Worm (Caenorhabditis elegans) whole organism, young adult: ENCODE measurements around the gene Y61A9LA.7.

Experiments
- D2030.7 ChIP-seq: fragments of 200-800 bp; sonication (Bioruptor generic); IDR thresholded peaks from 2 replicates; pipeline ENCODE4 v1.3.6; 2022; ENCODE audit warnings: missing genetic modification reagents, missing genetic modification characterization, missing compliant biosample characterization
- F10E7.11 ChIP-seq: sonication (generic microtip); optimal IDR thresholded peaks from 2 replicates; lab custom pipeline; 2017; ENCODE audit warnings: mild to moderate bottlenecking, missing genetic modification characterization, moderate library complexity, missing compliant biosample characterization
- K11D2.4 ChIP-seq: fragments of 200-800 bp; sonication (Bioruptor generic); IDR thresholded peaks from 2 replicates; pipeline ENCODE4 v1.3.6; 2022; ENCODE audit warnings: missing genetic modification reagents, missing genetic modification characterization, missing compliant biosample characterization
- T07F8.4 ChIP-seq: sonication (generic microtip); optimal IDR thresholded peaks from 2 replicates; lab custom pipeline; 2016; ENCODE audit warnings: mild to moderate bottlenecking, missing genetic modification characterization, moderate library complexity, missing compliant biosample characterization
- Y53F4B.3 ChIP-seq: fragments of 200-800 bp; sonication (Bioruptor generic); IDR thresholded peaks from 2 replicates; pipeline ENCODE4 v1.3.6; 2022; ENCODE audit warnings: missing genetic modification reagents, missing genetic modification characterization, missing compliant biosample characterization
- akir-1 ChIP-seq: fragments of 200-800 bp; sonication (Bioruptor generic); optimal IDR thresholded peaks from 2 replicates; lab custom pipeline; 2018; ENCODE audit warnings: mild to moderate bottlenecking, missing genetic modification characterization, moderate library complexity, missing compliant biosample characterization
- aptf-3 ChIP-seq: fragments of 200-800 bp; sonication (Bioruptor generic); IDR thresholded peaks from 2 replicates; pipeline ENCODE4 v1.3.6; 2022; ENCODE audit warnings: missing genetic modification characterization, missing compliant biosample characterization
- atf-7 ChIP-seq: sonication (generic microtip); optimal IDR thresholded peaks from 2 replicates; lab custom pipeline; 2017; ENCODE audit warnings: mild to moderate bottlenecking, missing genetic modification characterization, missing compliant biosample characterization
- athp-1 ChIP-seq: sonication (generic microtip); optimal IDR thresholded peaks from 2 replicates; lab custom pipeline; 2017; ENCODE audit warnings: mild to moderate bottlenecking, missing genetic modification characterization, missing compliant biosample characterization
- attf-3 ChIP-seq: fragments of 200-800 bp; sonication (Bioruptor generic); conservative IDR thresholded peaks from 2 replicates; pipeline ENCODE4 v1.3.6; 2022; ENCODE audit warnings: missing genetic modification reagents, missing genetic modification characterization, missing compliant biosample characterization
- cebp-2 ChIP-seq: fragments of 200-800 bp; sonication (Bioruptor generic); IDR thresholded peaks from 2 replicates; pipeline ENCODE4 v1.3.6; 2022; ENCODE audit warnings: missing genetic modification characterization, missing compliant biosample characterization
- ceh-79 ChIP-seq: sonication (generic microtip); optimal IDR thresholded peaks from 2 replicates; lab custom pipeline; 2017; ENCODE audit warnings: mild to moderate bottlenecking, missing genetic modification characterization, missing compliant biosample characterization
- dox-1 ChIP-seq: fragments of 200-800 bp; sonication (Bioruptor generic); IDR thresholded peaks from 2 replicates; pipeline ENCODE4 v1.3.6; 2022; ENCODE audit warnings: missing genetic modification reagents, missing genetic modification characterization, missing compliant biosample characterization
- dpff-1 ChIP-seq: sonication (generic microtip); optimal IDR thresholded peaks from 2 replicates; lab custom pipeline; 2017; ENCODE audit warnings: mild to moderate bottlenecking, missing genetic modification characterization, missing compliant biosample characterization
- dpl-1 ChIP-seq: fragments of 150-350 bp; optimal IDR thresholded peaks from 2 replicates; lab custom pipeline; 2014; ENCODE audit warnings: missing biosample characterization, missing genetic modification reagents, missing genetic modification characterization
- ekl-4 ChIP-seq: fragments of 200-800 bp; sonication (Bioruptor generic); IDR thresholded peaks from 2 replicates; pipeline ENCODE4 v1.3.6; 2022; ENCODE audit warnings: missing genetic modification reagents, missing genetic modification characterization, missing compliant biosample characterization
- him-1 ChIP-seq: sonication (generic microtip); optimal IDR thresholded peaks from 2 replicates; lab custom pipeline; 2016; ENCODE audit warnings: missing genotype, missing genetic modification reagents, missing genetic modification characterization, missing compliant biosample characterization
- hlh-12 ChIP-seq: sonication (generic microtip); optimal IDR thresholded peaks from 2 replicates; lab custom pipeline; 2016; ENCODE audit warnings: missing genetic modification characterization, missing compliant biosample characterization
- hmg-20 ChIP-seq: fragments of 200-800 bp; sonication (Bioruptor generic); IDR thresholded peaks from 2 replicates; pipeline ENCODE4 v1.3.6; 2022; ENCODE audit warnings: missing genetic modification reagents, missing genetic modification characterization, missing compliant biosample characterization
- hsf-1 ChIP-seq: fragments of 200-800 bp; sonication (Bioruptor generic); IDR thresholded peaks from 2 replicates; pipeline ENCODE4 v1.3.6; 2022; ENCODE audit warnings: missing genetic modification reagents, missing genetic modification characterization, missing compliant biosample characterization
- lsy-27 ChIP-seq: sonication (generic microtip); optimal IDR thresholded peaks from 2 replicates; lab custom pipeline; 2017; ENCODE audit warnings: missing genetic modification characterization, mild to moderate bottlenecking, missing compliant biosample characterization, antibody characterized with exemption, missing genotype, borderline replicate concordance; ENCODE audit not compliant: insufficient read depth
- madf-3 ChIP-seq: fragments of 200-800 bp; sonication (Bioruptor generic); IDR thresholded peaks from 2 replicates; pipeline ENCODE4 v1.3.6; 2022; ENCODE audit warnings: missing genetic modification reagents, missing genetic modification characterization, missing compliant biosample characterization
- mel-28 ChIP-seq: sonication (generic microtip); optimal IDR thresholded peaks from 2 replicates; lab custom pipeline; 2016; ENCODE audit warnings: borderline replicate concordance, mild to moderate bottlenecking, missing genetic modification characterization, missing compliant biosample characterization
- nfyb-1 ChIP-seq: fragments of 200-800 bp; sonication (Bioruptor generic); IDR thresholded peaks from 2 replicates; pipeline ENCODE4 v1.3.6; 2022; ENCODE audit warnings: missing genetic modification reagents, missing genetic modification characterization, missing compliant biosample characterization
- nhr-90 ChIP-seq: sonication (generic microtip); optimal IDR thresholded peaks from 2 replicates; lab custom pipeline; 2016; ENCODE audit warnings: missing genotype, mild to moderate bottlenecking, missing genetic modification characterization, missing compliant biosample characterization
- pbrm-1 ChIP-seq: fragments of 200-800 bp; sonication (Bioruptor generic); IDR thresholded peaks from 2 replicates; pipeline ENCODE4 v1.3.6; 2022; ENCODE audit warnings: missing genetic modification reagents, missing genetic modification characterization, missing compliant biosample characterization
- rcor-1 ChIP-seq: fragments of 200-800 bp; sonication (Bioruptor generic); IDR thresholded peaks from 2 replicates; pipeline ENCODE4 v1.3.6; 2022; ENCODE audit warnings: missing genetic modification reagents, missing genetic modification characterization, missing compliant biosample characterization
- rec-8 ChIP-seq, 2 experiments: sonication (generic microtip); optimal IDR thresholded peaks; 2 replicates each; lab custom pipeline; 2016; ENCODE audit warnings: mild to moderate bottlenecking in 2 of 2, missing genetic modification characterization in 2 of 2, missing genetic modification reagents in 2 of 2, missing genotype in 2 of 2, missing biosample characterization in 1 of 2, missing compliant biosample characterization in 1 of 2, moderate library complexity in 1 of 2
- repo-1 ChIP-seq: sonication (generic microtip); optimal IDR thresholded peaks from 2 replicates; lab custom pipeline; 2017; ENCODE audit warnings: mild to moderate bottlenecking, missing genetic modification characterization, missing compliant biosample characterization
- sea-2 ChIP-seq: fragments of 200-800 bp; sonication (Bioruptor generic); IDR thresholded peaks from 2 replicates; pipeline ENCODE4 v1.3.6; 2022; ENCODE audit warnings: missing genetic modification characterization, missing compliant biosample characterization
- snpc-1.3 ChIP-seq: sonication (generic microtip); optimal IDR thresholded peaks from 2 replicates; lab custom pipeline; 2017; ENCODE audit warnings: missing genetic modification characterization, mild to moderate bottlenecking, missing compliant biosample characterization, antibody characterized with exemption, moderate library complexity, missing genotype, missing genetic modification reagents; ENCODE audit not compliant: insufficient read depth
- snpc-4 ChIP-seq, 5 experiments: fragments of 150-350 bp in 1 of 5; sonication (generic microtip) in 4 of 5; optimal IDR thresholded peaks; 2 replicates each; lab custom pipeline; 2014 to 2018; ENCODE audit warnings: missing genetic modification characterization in 5 of 5, missing biosample characterization in 3 of 5, antibody characterized with exemption in 2 of 5, mild to moderate bottlenecking in 2 of 5, missing compliant biosample characterization in 2 of 5, missing genotype in 2 of 5, moderate library complexity in 2 of 5, missing genetic modification reagents in 1 of 5
- tlf-1 ChIP-seq: fragments of 200-800 bp; sonication (Bioruptor generic); optimal IDR thresholded peaks from 2 replicates; lab custom pipeline; 2018; ENCODE audit warnings: mild to moderate bottlenecking, missing genetic modification characterization, missing compliant biosample characterization
- unc-62 ChIP-seq: fragments of 150-350 bp; optimal IDR thresholded peaks from 2 replicates; lab custom pipeline; 2014; ENCODE audit warnings: missing biosample characterization, missing genetic modification reagents, missing genetic modification characterization
- zfh-2 ChIP-seq: fragments of 200-800 bp; sonication (Bioruptor generic); conservative IDR thresholded peaks from 2 replicates; pipeline ENCODE4 v1.3.6; 2022; ENCODE audit warnings: missing genetic modification reagents, missing genetic modification characterization, missing compliant biosample characterization
- ztf-25 ChIP-seq: fragments of 200-800 bp; sonication (Bioruptor generic); IDR thresholded peaks from 2 replicates; pipeline ENCODE4 v1.3.6; 2022; ENCODE audit warnings: missing genetic modification reagents, missing genetic modification characterization, missing compliant biosample characterization
- ztf-26 ChIP-seq: sonication (generic microtip); optimal IDR thresholded peaks from 2 replicates; lab custom pipeline; 2017; ENCODE audit warnings: missing genetic modification characterization, missing compliant biosample characterization
- ztf-3 ChIP-seq: fragments of 200-800 bp; sonication (Bioruptor generic); optimal IDR thresholded peaks from 2 replicates; lab custom pipeline; 2018; ENCODE audit warnings: mild to moderate bottlenecking, missing genetic modification characterization, missing compliant biosample characterization

Y61A9LA.7 gene

ce11 chrV:4559701-4560100 is at the start of gene Y61A9LA.7:
Gene Y61A9LA.7, minus strand, starts transcription at chrV:4559801.
- TF ChIP-seq snpc-4 (GFP tag; optimal IDR thresholded peaks at IDR 0.05; lab: Kevin White, UChicago) (no peak), snpc-4 (tag; optimal IDR thresholded peaks at IDR 0.05; lab: Kevin White, UChicago) (no peak), sea-2 (GFP tag; lab: Robert Waterston, UW) (no peak), dpl-1 (no peak), dpff-1 (tag; lab: Kevin White, UChicago) (no peak), Y53F4B.3 (GFP tag; lab: Robert Waterston, UW) (no peak), hlh-12 (tag; lab: Kevin White, UChicago) (no peak), rec-8 (tag; optimal IDR thresholded peaks at IDR 0.05; lab: Kevin White, UChicago) (no peak), rcor-1 (no peak)
- TF ChIP-seq, all 124 proteins: peak for 0

- TF ChIP-seq lsy-27 (tag; lab: Kevin White, UChicago) (no peak), atf-7 (tag; lab: Kevin White, UChicago) (no peak), zfh-2 (GFP tag; lab: Robert Waterston, UW) (no peak), nfyb-1 (GFP tag; lab: Robert Waterston, UW) (no peak), hmg-20 (GFP tag; lab: Robert Waterston, UW) (no peak), him-1 (no peak), repo-1 (tag; lab: Kevin White, UChicago) (no peak), dox-1 (GFP tag; lab: Robert Waterston, UW) (no peak), ztf-3 (no peak), nhr-90 (tag; lab: Kevin White, UChicago) (no peak), T07F8.4 (tag; lab: Kevin White, UChicago) (no peak), ztf-25 (GFP tag; lab: Robert Waterston, UW) (no peak), ceh-79 (no peak)
These were observed 47.2 kb upstream of the Y61A9LA.7 start, which contains the start of gene txt-6 for ce11 chrV:4606828-4607227. Gene txt-6, minus strand, starts transcription at chrV:4606928.

ce11 chrV:4599225-4599624 is 39.6 kb upstream of the Y61A9LA.7 start:
- TF ChIP-seq zfh-2 (GFP tag; lab: Robert Waterston, UW) (peak; percentile 71; the same call in 1 of the 2 replicates), pbrm-1 (GFP tag; lab: Robert Waterston, UW) (no peak)
- TF ChIP-seq, all 124 proteins: peak for 1

- TF ChIP-seq athp-1 (no peak), madf-3 (no peak), tlf-1 (no peak), hsf-1 (GFP tag; lab: Robert Waterston, UW) (no peak), attf-3 (no peak), aptf-3 (GFP tag; lab: Robert Waterston, UW) (no peak), ztf-3 (no peak), cebp-2 (GFP tag; lab: Robert Waterston, UW) (no peak), mel-28 (tag; lab: Kevin White, UChicago) (no peak), F10E7.11 (tag; lab: Kevin White, UChicago) (no peak), K11D2.4 (GFP tag; lab: Robert Waterston, UW) (no peak), Y53F4B.3 (GFP tag; lab: Robert Waterston, UW) (no peak)
These were observed 38.9 kb upstream of the Y61A9LA.7 start for ce11 chrV:4598489-4598888.

- TF ChIP-seq snpc-1.3 (tag; lab: Kevin White, UChicago) = no peak
- TF ChIP-seq ekl-4 (GFP tag; lab: Robert Waterston, UW) = no peak
- no peak for TF ChIP-seq D2030.7 (GFP tag; lab: Robert Waterston, UW)
- no peak for TF ChIP-seq ztf-3
- no peak for TF ChIP-seq ztf-26 (tag; lab: Kevin White, UChicago)
- TF ChIP-seq dox-1 (GFP tag; lab: Robert Waterston, UW) = no peak
- TF ChIP-seq snpc-4 (GFP tag; optimal IDR thresholded peaks at IDR 0.05; lab: Kevin White, UChicago) = no peak
- no peak for TF ChIP-seq snpc-4 (tag; optimal IDR thresholded peaks at IDR 0.05; lab: Kevin White, UChicago)
- no peak for TF ChIP-seq akir-1 (GFP tag; lab: Kevin White, UChicago)
- TF ChIP-seq unc-62 = no peak
- TF ChIP-seq, all 124 proteins: peak for 0
These were observed 31.2 kb upstream of the Y61A9LA.7 start for ce11 chrV:4590791-4591190.
